Fruit fly (Drosophila melanogaster): ENCODE measurements around the gene CG3610.

CG3610 gene

dm6 chr3R:14893791-14894782 lies 49.2 kb downstream of the CG3610 start, which contains the start of gene Dph2 (continued):
- TF ChIP-seq ken (GFP tag; IDR thresholded peaks at IDR 0.05) (peak; percentile 74), CG11456 (GFP tag; IDR thresholded peaks at IDR 0.05) (peak; percentile 76), Rfx (GFP tag; IDR thresholded peaks at IDR 0.05) (peak; percentile 86), D19A (tag; optimal IDR thresholded peaks at IDR 0.05) (peak; percentile 99), CG8290 (GFP tag; optimal IDR thresholded peaks at IDR 0.05) (no peak), CG8290 (tag; optimal IDR thresholded peaks at IDR 0.05) (peak in 1 of 2 experiments; percentile 69), pzg (GFP tag; optimal IDR thresholded peaks at IDR 0.05) (peak; percentile 58), h (optimal IDR thresholded peaks at IDR 0.05) (no peak), Hmx (GFP tag; optimal IDR thresholded peaks at IDR 0.05) (no peak), schlank (tag; optimal IDR thresholded peaks at IDR 0.05) (no peak), phol (tag; optimal IDR thresholded peaks at IDR 0.05) (peak; percentile 83), CG12071 (GFP tag; optimal IDR thresholded peaks at IDR 0.05) (no peak), fu2 (GFP tag; optimal IDR thresholded peaks at IDR 0.05) (peak; percentile 17), Scr (GFP tag; IDR thresholded peaks at IDR 0.05; ENCODE audit: partially characterized antibody) (peak; percentile 35), CG11723 (GFP tag; optimal IDR thresholded peaks at IDR 0.05) (peak; percentile 11), Kr (GFP tag; optimal IDR thresholded peaks at IDR 0.05) (no peak), CG3847 (GFP tag; IDR thresholded peaks at IDR 0.05) (peak; percentile 75), ac (GFP tag; optimal IDR thresholded peaks at IDR 0.05) (no peak), esg (GFP tag; conservative IDR thresholded peaks at IDR 0.05) (peak; percentile 61), dmrt99B (tag; optimal IDR thresholded peaks at IDR 0.05) (peak; percentile 81), CG7556 (GFP tag; optimal IDR thresholded peaks at IDR 0.05) (peak; percentile 40), CG12659 (GFP tag; optimal IDR thresholded peaks at IDR 0.05) (peak; percentile 79), twi (tag; optimal IDR thresholded peaks at IDR 0.05) (peak; percentile 39), CG7271 (tag; optimal IDR thresholded peaks at IDR 0.05) (peak; percentile 62), pan (optimal IDR thresholded peaks at IDR 0.05) (no peak), pan (GFP tag; optimal IDR thresholded peaks at IDR 0.05 in 1 of 2, IDR thresholded peaks at IDR 0.05 in 1 of 2) (peak in 1 of 2 experiments; percentile 86), bowl (GFP tag; IDR thresholded peaks at IDR 0.05) (no peak), CG33213 (GFP tag; optimal IDR thresholded peaks at IDR 0.05) (peak; percentile 48), Ada2b (GFP tag; IDR thresholded peaks at IDR 0.05) (peak; percentile 75), CG10209 (GFP tag; optimal IDR thresholded peaks at IDR 0.05) (peak; percentile 48), ewg (GFP tag; optimal IDR thresholded peaks at IDR 0.05) (no peak), CG32532 (GFP tag; IDR thresholded peaks at IDR 0.05) (peak; percentile 92), CG9215 (GFP tag; IDR thresholded peaks at IDR 0.05) (peak; percentile 63), Hr39 (optimal IDR thresholded peaks at IDR 0.05) (no peak), CG15073 (GFP tag; optimal IDR thresholded peaks at IDR 0.05) (no peak), fd102C (GFP tag; optimal IDR thresholded peaks at IDR 0.05) (no peak), bsh (GFP tag; optimal IDR thresholded peaks at IDR 0.05) (peak in 1 of 2 experiments; percentile 77), danr (GFP tag; IDR thresholded peaks at IDR 0.05) (peak; percentile 47; the same call in 1 of the 2 replicates), kay (GFP tag; optimal IDR thresholded peaks at IDR 0.05) (no peak), NK7.1 (GFP tag; optimal IDR thresholded peaks at IDR 0.05) (no peak), CG9437 (GFP tag; optimal IDR thresholded peaks at IDR 0.05) (peak; percentile 81), CG7839 (tag; optimal IDR thresholded peaks at IDR 0.05) (peak; percentile 87), CG12219 (GFP tag; optimal IDR thresholded peaks at IDR 0.05) (no peak), CG8388 (GFP tag; optimal IDR thresholded peaks at IDR 0.05) (peak; percentile 78), row (GFP tag; IDR thresholded peaks at IDR 0.05) (peak; percentile 91), Bteb2 (GFP tag; optimal IDR thresholded peaks at IDR 0.05) (peak; percentile 16), CG7987 (GFP tag; optimal IDR thresholded peaks at IDR 0.05) (peak; percentile 91), CG15696 (tag; optimal IDR thresholded peaks at IDR 0.05) (peak; percentile 70), pum (GFP tag; optimal IDR thresholded peaks at IDR 0.05) (peak; percentile 30), NC2α (GFP tag; optimal IDR thresholded peaks at IDR 0.05) (no peak)
